Fruit fly (Drosophila melanogaster) S2 (cell line): Measurements from ENCODE around the gene Atat.

ENCODE experiments used
- CG8478 ChIP-seq: fragments of >200 bp; optimal IDR thresholded peaks from 2 replicates; lab custom pipeline; 2018
- CTCF ChIP-seq, 2 experiments: fragments of >200 bp; optimal IDR thresholded peaks; 2 replicates each; lab custom pipeline; 2018

DNA sequence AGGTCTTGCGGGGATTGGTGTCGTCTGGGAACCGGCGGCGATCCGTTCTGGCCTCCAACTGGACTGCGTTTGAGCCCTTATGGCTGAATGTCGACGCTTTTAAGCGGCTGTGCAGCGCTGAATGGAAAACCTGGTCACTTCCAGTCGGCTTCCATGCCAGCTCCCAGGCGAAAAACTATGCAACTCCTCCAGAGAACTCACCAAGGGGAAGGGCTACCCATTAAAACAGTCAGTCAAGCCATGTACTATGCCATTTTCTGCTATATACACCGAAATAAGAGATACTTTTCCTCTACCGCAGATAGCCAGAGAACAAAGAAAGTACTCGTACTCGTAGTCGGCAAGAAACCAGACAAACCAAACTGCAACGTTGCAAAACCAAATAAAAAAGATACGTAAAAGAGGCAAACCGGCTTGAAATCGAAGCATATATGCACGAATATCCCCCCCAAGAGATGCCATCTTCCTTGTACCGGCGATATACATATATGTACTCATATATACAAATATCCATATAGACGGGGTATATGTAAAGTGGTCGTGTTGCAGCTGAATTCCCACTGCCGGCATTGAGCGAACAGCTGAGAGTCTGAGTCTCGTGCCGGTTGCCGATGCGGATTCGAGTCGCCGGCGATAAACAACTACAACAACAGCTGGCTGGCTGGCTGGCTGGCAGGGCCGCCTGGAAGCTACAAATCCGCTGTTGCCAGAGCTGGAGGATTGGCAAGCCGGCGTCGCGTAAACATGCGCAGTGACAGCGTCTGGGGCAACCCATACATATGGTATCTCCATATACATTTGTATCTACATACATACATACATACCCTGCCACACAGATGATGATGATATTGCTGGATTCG, 46.8 kb downstream of the Atat start, which contains the start of gene Hsp67Ba:
- TF ChIP-seq CTCF (optimal IDR thresholded peaks at IDR 0.05; lab: Kevin White, UChicago) (no peak), CG8478 (no peak)
